Fruit fly (Drosophila melanogaster) whole organism, embryonic: ENCODE data around the gene PolQ.

Experiments
- B-H2 ChIP-seq: fragments of 200-800 bp; sonication (Bioruptor generic); optimal IDR thresholded peaks from 2 replicates; lab custom pipeline; 2018; ENCODE audit warnings: missing biosample characterization, mild to moderate bottlenecking, missing genetic modification characterization
- BtbVII ChIP-seq: fragments of 200-800 bp; sonication (Bioruptor generic); optimal IDR thresholded peaks from 3 replicates; lab custom pipeline; 2017; ENCODE audit warnings: missing biosample characterization, mild to moderate bottlenecking, missing genetic modification characterization
- CG10543 ChIP-seq: fragments of 200-800 bp; sonication (Bioruptor generic); optimal IDR thresholded peaks from 3 replicates; lab custom pipeline; 2017; ENCODE audit warnings: missing biosample characterization, mild to moderate bottlenecking, missing genetic modification characterization, moderate library complexity
- CG11085 ChIP-seq: fragments of 200-800 bp; sonication (Bioruptor generic); IDR thresholded peaks from 2 replicates; pipeline ENCODE4 v1.3.6; 2022; ENCODE audit warnings: missing biosample characterization, missing genetic modification characterization
- CG11723 ChIP-seq: fragments of 200-800 bp; sonication (Bioruptor generic); optimal IDR thresholded peaks from 2 replicates; lab custom pipeline; 2017; ENCODE audit warnings: missing biosample characterization, mild to moderate bottlenecking, missing genetic modification characterization
- CG12219 ChIP-seq: fragments of 200-800 bp; sonication (Bioruptor generic); optimal IDR thresholded peaks from 3 replicates; lab custom pipeline; 2018; ENCODE audit warnings: missing biosample characterization, mild to moderate bottlenecking, missing genetic modification characterization
- CG12659 ChIP-seq: fragments of 200-800 bp; sonication (Bioruptor generic); optimal IDR thresholded peaks from 3 replicates; lab custom pipeline; 2017; ENCODE audit warnings: mild to moderate bottlenecking, missing biosample characterization, missing genetic modification reagents, missing genetic modification characterization
- CG13424 ChIP-seq: fragments of 200-800 bp; sonication (Bioruptor generic); optimal IDR thresholded peaks from 2 replicates; lab custom pipeline; 2019; ENCODE audit warnings: missing biosample characterization, mild to moderate bottlenecking, missing genetic modification characterization, moderate library complexity
- CG13624 ChIP-seq: fragments of 200-800 bp; sonication (Bioruptor generic); optimal IDR thresholded peaks from 2 replicates; lab custom pipeline; 2016; ENCODE audit warnings: missing biosample characterization, missing genetic modification characterization
- CG15269 ChIP-seq: fragments of 200-800 bp; sonication (Bioruptor generic); optimal IDR thresholded peaks from 2 replicates; lab custom pipeline; 2018; ENCODE audit warnings: missing biosample characterization, mild to moderate bottlenecking, missing genetic modification characterization, moderate library complexity
- CG15514 ChIP-seq: fragments of 200-800 bp; sonication (Bioruptor generic); optimal IDR thresholded peaks from 3 replicates; lab custom pipeline; 2017; ENCODE audit warnings: missing biosample characterization, missing genetic modification characterization, mild to moderate bottlenecking, moderate library complexity, missing genetic modification reagents
- CG18599 ChIP-seq: fragments of 200-800 bp; sonication (Bioruptor generic); optimal IDR thresholded peaks from 3 replicates; lab custom pipeline; 2017; ENCODE audit warnings: missing biosample characterization, missing genetic modification characterization, mild to moderate bottlenecking, moderate library complexity, missing genetic modification reagents
- CG2120 ChIP-seq: fragments of 200-800 bp; sonication (Bioruptor generic); optimal IDR thresholded peaks from 3 replicates; lab custom pipeline; 2016; ENCODE audit warnings: missing biosample characterization, missing genetic modification characterization
- CG2678 ChIP-seq: fragments of 200-800 bp; sonication (Bioruptor generic); optimal IDR thresholded peaks from 3 replicates; lab custom pipeline; 2019; ENCODE audit warnings: missing biosample characterization, mild to moderate bottlenecking, missing genetic modification characterization, moderate library complexity
- CG32532 ChIP-seq: fragments of 200-800 bp; sonication (Bioruptor generic); IDR thresholded peaks from 2 replicates; pipeline ENCODE4 v1.3.6; 2022; ENCODE audit warnings: missing biosample characterization, missing genetic modification characterization
- CG6683 ChIP-seq: fragments of 200-800 bp; sonication (Bioruptor generic); optimal IDR thresholded peaks from 2 replicates; lab custom pipeline; 2017; ENCODE audit warnings: missing biosample characterization, mild to moderate bottlenecking, missing genetic modification characterization, missing genetic modification reagents
- CG6765 ChIP-seq: fragments of 200-800 bp; sonication (Bioruptor generic); optimal IDR thresholded peaks from 3 replicates; lab custom pipeline; 2017; ENCODE audit warnings: missing biosample characterization, mild to moderate bottlenecking, missing genetic modification characterization
- CG6854 ChIP-seq: fragments of 200-800 bp; sonication (Bioruptor generic); optimal IDR thresholded peaks from 3 replicates; lab custom pipeline; 2017; ENCODE audit warnings: missing biosample characterization, mild to moderate bottlenecking, missing genetic modification characterization
- CG7786 ChIP-seq: fragments of 200-800 bp; sonication (Bioruptor generic); optimal IDR thresholded peaks from 2 replicates; lab custom pipeline; 2016; ENCODE audit warnings: missing biosample characterization, missing genetic modification characterization
- CG7839 ChIP-seq: fragments of 200-800 bp; sonication (Bioruptor generic); optimal IDR thresholded peaks from 3 replicates; lab custom pipeline; 2018; ENCODE audit warnings: missing biosample characterization, mild to moderate bottlenecking, missing genetic modification characterization, moderate library complexity
- CG8290 ChIP-seq, 3 experiments: fragments of 200-800 bp; sonication (Bioruptor generic); optimal IDR thresholded peaks; 2 replicates each; lab custom pipeline; 2016 to 2019; ENCODE audit warnings: missing biosample characterization in 3 of 3, missing genetic modification characterization in 3 of 3, mild to moderate bottlenecking in 2 of 3, moderate library complexity in 1 of 3
- CG8388 ChIP-seq: fragments of 200-800 bp; sonication (Bioruptor generic); optimal IDR thresholded peaks from 2 replicates; lab custom pipeline; 2019; ENCODE audit warnings: missing biosample characterization, mild to moderate bottlenecking, missing genetic modification characterization, moderate library complexity
- CG9817 ChIP-seq: fragments of 200-800 bp; sonication (Bioruptor generic); optimal IDR thresholded peaks from 2 replicates; lab custom pipeline; 2018; ENCODE audit warnings: missing biosample characterization, mild to moderate bottlenecking, missing genetic modification characterization, moderate library complexity
- D19B ChIP-seq: fragments of 200-800 bp; sonication (Bioruptor generic); optimal IDR thresholded peaks from 2 replicates; lab custom pipeline; 2017; ENCODE audit warnings: missing biosample characterization, mild to moderate bottlenecking, missing genetic modification characterization
- Dbx ChIP-seq: fragments of 200-800 bp; sonication (Bioruptor generic); IDR thresholded peaks from 3 replicates; pipeline ENCODE4 v1.3.6; 2022; ENCODE audit warnings: missing biosample characterization, missing genetic modification characterization
- Dek ChIP-seq: fragments of 200-800 bp; sonication (Bioruptor generic); optimal IDR thresholded peaks from 3 replicates; lab custom pipeline; 2019; ENCODE audit warnings: missing biosample characterization, mild to moderate bottlenecking, missing genetic modification characterization, moderate library complexity
- Dp ChIP-seq: fragments of 200-800 bp; sonication (Bioruptor generic); optimal IDR thresholded peaks from 2 replicates; lab custom pipeline; 2018; ENCODE audit warnings: missing biosample characterization, mild to moderate bottlenecking, missing genetic modification characterization, moderate library complexity
- HLH4C ChIP-seq: fragments of 200-800 bp; sonication (Bioruptor generic); IDR thresholded peaks from 3 replicates; pipeline ENCODE4 v1.3.6; 2022; ENCODE audit warnings: missing biosample characterization, missing genetic modification characterization; ENCODE audit not compliant: partially characterized antibody
- Hmr ChIP-seq: fragments of 200-800 bp; sonication (Bioruptor generic); optimal IDR thresholded peaks from 3 replicates; lab custom pipeline; 2017; ENCODE audit warnings: mild to moderate bottlenecking, missing biosample characterization, missing genetic modification reagents, missing genetic modification characterization
- MBD-R2 ChIP-seq: fragments of 200-800 bp; sonication (Bioruptor generic); IDR thresholded peaks from 2 replicates; pipeline ENCODE4 v1.3.6; 2022; ENCODE audit warnings: missing biosample characterization, missing genetic modification characterization
- MESR4 ChIP-seq: fragments of 200-800 bp; sonication (Bioruptor generic); optimal IDR thresholded peaks from 2 replicates; lab custom pipeline; 2018; ENCODE audit warnings: missing biosample characterization, mild to moderate bottlenecking, missing genetic modification characterization, moderate library complexity
- Med ChIP-seq: fragments of 200-800 bp; sonication (Bioruptor generic); peaks from one replicate; lab custom pipeline; 2016; ENCODE audit warnings: missing biosample characterization, missing genetic modification characterization, mild to moderate bottlenecking, inconsistent platforms, moderate library complexity
- PHDP ChIP-seq: fragments of 200-800 bp; sonication (Bioruptor generic); optimal IDR thresholded peaks from 3 replicates; lab custom pipeline; 2018; ENCODE audit warnings: missing biosample characterization, mild to moderate bottlenecking, missing genetic modification characterization, moderate library complexity
- Rfx ChIP-seq: fragments of 200-800 bp; sonication (Bioruptor generic); IDR thresholded peaks from 2 replicates; pipeline ENCODE4 v1.3.6; 2022; ENCODE audit warnings: missing biosample characterization, missing genetic modification characterization
- abd-A ChIP-seq: fragments of 200-800 bp; sonication (Bioruptor generic); optimal IDR thresholded peaks from 3 replicates; lab custom pipeline; 2019; ENCODE audit warnings: missing biosample characterization, mild to moderate bottlenecking, missing genetic modification characterization, moderate library complexity
- al ChIP-seq: fragments of 200-800 bp; sonication (Bioruptor generic); IDR thresholded peaks from 2 replicates; pipeline ENCODE4 v1.3.6; 2022; ENCODE audit warnings: missing biosample characterization, missing genetic modification characterization
- caup ChIP-seq: fragments of 200-800 bp; sonication (Bioruptor generic); optimal IDR thresholded peaks from 3 replicates; lab custom pipeline; 2017; ENCODE audit warnings: missing biosample characterization, mild to moderate bottlenecking, missing genetic modification characterization, moderate library complexity; ENCODE audit not compliant: severe bottlenecking
- dysf ChIP-seq: fragments of 200-800 bp; sonication (Bioruptor generic); IDR thresholded peaks from 3 replicates; pipeline ENCODE4 v1.3.6; 2022; ENCODE audit warnings: missing biosample characterization, missing genetic modification characterization
- knrl ChIP-seq: fragments of 200-800 bp; sonication (Bioruptor generic); IDR thresholded peaks from 3 replicates; pipeline ENCODE4 v1.3.6; 2022; ENCODE audit warnings: missing biosample characterization, missing genetic modification characterization; ENCODE audit not compliant: partially characterized antibody
- lab ChIP-seq: fragments of 200-800 bp; sonication (Bioruptor generic); optimal IDR thresholded peaks from 3 replicates; lab custom pipeline; 2017; ENCODE audit warnings: missing biosample characterization, missing genetic modification characterization, mild to moderate bottlenecking, moderate library complexity, missing genetic modification reagents
- mirr ChIP-seq: fragments of 200-800 bp; sonication (Bioruptor generic); optimal IDR thresholded peaks from 3 replicates; lab custom pipeline; 2018; ENCODE audit warnings: missing biosample characterization, mild to moderate bottlenecking, missing genetic modification characterization
- nau ChIP-seq: fragments of 200-800 bp; sonication (Bioruptor generic); optimal IDR thresholded peaks from 3 replicates; lab custom pipeline; 2017; ENCODE audit warnings: missing biosample characterization, mild to moderate bottlenecking, missing genetic modification characterization, missing genetic modification reagents
- pb ChIP-seq: fragments of 200-800 bp; sonication (Bioruptor generic); optimal IDR thresholded peaks from 3 replicates; lab custom pipeline; 2016; ENCODE audit warnings: missing biosample characterization, missing genetic modification characterization
- pho ChIP-seq: fragments of 200-800 bp; sonication (Bioruptor generic); optimal IDR thresholded peaks from 2 replicates; lab custom pipeline; 2016; ENCODE audit warnings: missing biosample characterization, missing genetic modification characterization
- sd ChIP-seq: fragments of 200-800 bp; sonication (Bioruptor generic); optimal IDR thresholded peaks from 3 replicates; lab custom pipeline; 2018; ENCODE audit warnings: missing biosample characterization, mild to moderate bottlenecking, missing genetic modification characterization, moderate library complexity
- sens ChIP-seq: fragments of 200-800 bp; sonication (Bioruptor generic); peaks from one replicate; lab custom pipeline; 2016; ENCODE audit warnings: missing biosample characterization, missing genetic modification characterization
- slbo ChIP-seq: fragments of 200-800 bp; sonication (Bioruptor generic); IDR thresholded peaks from 2 replicates; pipeline ENCODE4 v1.3.6; 2022; ENCODE audit warnings: missing biosample characterization, missing genetic modification characterization

PolQ gene

dm6 chr3R:12656946-12657566, 55.0 kb downstream of the PolQ start (continued):
- TF ChIP-seq Dek (tag; lab: Kevin White, UChicago) (peak; percentile 10), CG6854 (peak; percentile 28), Dbx (0 out of 3 replicates have a peak, but pooled peaks have one; percentile 24), slbo (GFP tag; lab: Robert Waterston, UW) (peak; percentile 55), mirr (GFP tag; lab: Kevin White, UChicago) (peak; percentile 27), CG12659 (GFP tag; lab: Kevin White, UChicago) (peak; percentile 12), pho (GFP tag; lab: Kevin White, UChicago) (peak; percentile 13), CG18599 (GFP tag; lab: Kevin White, UChicago) (peak; percentile 69), CG6683 (GFP tag; lab: Kevin White, UChicago) (no peak), CG10543 (GFP tag; lab: Kevin White, UChicago) (peak; percentile 14), MBD-R2 (GFP tag; lab: Robert Waterston, UW) (0 out of 2 replicates have a peak, but pooled peaks have one; percentile 7), CG2678 (tag; lab: Kevin White, UChicago) (peak; percentile 39), BtbVII (GFP tag; lab: Kevin White, UChicago) (peak; percentile 43), al (GFP tag; lab: Robert Waterston, UW) (peak; percentile 47; the same call in 1 of the 2 replicates), sd (peak; percentile 76), CG11085 (GFP tag; lab: Robert Waterston, UW) (no peak), Med (GFP tag; lab: Kevin White, UChicago) (peak; percentile 71), CG8290 (GFP tag; optimal IDR thresholded peaks at IDR 0.05; lab: Kevin White, UChicago) (no peak), CG8290 (tag; optimal IDR thresholded peaks at IDR 0.05; lab: Kevin White, UChicago) (peak in 1 of 2 experiments; percentile 60), CG2120 (GFP tag; lab: Kevin White, UChicago) (peak; percentile 64), CG7839 (peak; percentile 39), CG32532 (GFP tag; lab: Robert Waterston, UW) (0 out of 2 replicates have a peak, but pooled peaks have one; percentile 5), abd-A (tag; lab: Kevin White, UChicago) (peak; percentile 12), CG13624 (peak; percentile 14), knrl (GFP tag; lab: Robert Waterston, UW) (no peak), CG15514 (peak; percentile 51), CG15269 (tag; lab: Kevin White, UChicago) (peak; percentile 27), pb (GFP tag; lab: Kevin White, UChicago) (no peak), CG13424 (tag; lab: Kevin White, UChicago) (peak; percentile 8), lab (GFP tag; lab: Kevin White, UChicago) (peak; percentile 70), CG7786 (GFP tag; lab: Kevin White, UChicago) (peak; percentile 16), Hmr (peak; percentile 63), CG11723 (GFP tag; lab: Kevin White, UChicago) (no peak), PHDP (peak; percentile 16), MESR4 (GFP tag; lab: Kevin White, UChicago) (no peak), HLH4C (no peak), CG12219 (GFP tag; lab: Kevin White, UChicago) (no peak), Rfx (peak; percentile 53), CG8388 (peak; percentile 55), sens (GFP tag; lab: Kevin White, UChicago) (peak; percentile 76), Dp (GFP tag; lab: Kevin White, UChicago) (no peak), nau (GFP tag; lab: Kevin White, UChicago) (no peak), D19B (peak; percentile 18), CG6765 (GFP tag; lab: Kevin White, UChicago) (peak; percentile 25), caup (GFP tag; lab: Kevin White, UChicago) (peak; percentile 62), CG9817 (peak; percentile 24), B-H2 (GFP tag; lab: Kevin White, UChicago) (peak; percentile 29), dysf (peak; percentile 27; the same call in 1 of the 3 replicates)
